Worm (Caenorhabditis elegans): Measurements from ENCODE around the gene Y53C12A.3.

Gene Y53C12A.3

DNA sequence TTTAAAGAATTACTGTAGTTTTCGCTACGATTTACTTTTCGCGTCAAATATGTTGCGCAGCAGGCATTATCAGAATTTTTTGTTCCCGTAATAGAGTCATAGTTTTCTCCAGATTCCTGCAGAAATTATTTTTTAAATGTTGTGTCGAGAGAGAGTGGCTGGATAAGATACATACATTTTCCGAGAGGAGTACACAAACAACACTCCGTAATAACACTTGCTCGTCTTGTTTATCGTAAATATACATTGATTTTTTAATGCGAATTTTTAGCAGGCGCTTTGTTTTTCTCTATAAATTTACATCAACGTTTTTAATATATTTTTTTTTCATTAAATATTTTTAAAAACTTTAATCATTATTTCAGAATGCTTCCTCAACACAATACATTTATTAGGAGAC, 37.1 kb downstream of the Y53C12A.3 start, which contains the start of gene taf-8:
Gene taf-8, plus strand, starts transcription at position 360 of the 400 bp plus-strand sequence.
- TF ChIP-seq Y48G9A.11 (GFP tag; IDR thresholded peaks at IDR 0.05) (peak; percentile 98), tra-1 (GFP tag; IDR thresholded peaks at IDR 0.05) (no peak), D1046.2 (GFP tag; IDR thresholded peaks at IDR 0.05) (no peak), ZK337.2 (GFP tag; IDR thresholded peaks at IDR 0.05) (no peak), dpl-1 (GFP tag; optimal IDR thresholded peaks at IDR 0.05) (peak; percentile 66), unc-62 (GFP tag; optimal IDR thresholded peaks at IDR 0.05 in 1 of 2) (peak in 1 of 2 experiments; percentile 59), unc-62 (tag; optimal IDR thresholded peaks at IDR 0.05) (no peak), dmd-6 (GFP tag; IDR thresholded peaks at IDR 0.05) (no peak), nhr-28 (tag; optimal IDR thresholded peaks at IDR 0.05) (peak; percentile 9), rbr-2 (tag; optimal IDR thresholded peaks at IDR 0.05) (no peak), fkh-10 (GFP tag; optimal IDR thresholded peaks at IDR 0.05) (peak; percentile 26), R02D3.7 (tag; optimal IDR thresholded peaks at IDR 0.05) (peak; percentile 68), lin-13 (GFP tag; optimal IDR thresholded peaks at IDR 0.05) (no peak), nhr-11 (tag; optimal IDR thresholded peaks at IDR 0.05) (peak; percentile 21), daf-16 (GFP tag; optimal IDR thresholded peaks at IDR 0.05) (no peak), daf-16 (tag; optimal IDR thresholded peaks at IDR 0.05) (peak; percentile 42), aha-1 (tag) (peak; percentile 78), mes-2 (tag; optimal IDR thresholded peaks at IDR 0.05; ENCODE audit: poor library complexity, severe bottlenecking) (peak; percentile 60), lsy-2 (tag; optimal IDR thresholded peaks at IDR 0.05) (peak in 1 of 2 experiments; percentile 82), T20F7.1 (GFP tag; optimal IDR thresholded peaks at IDR 0.05) (peak; percentile 97)

DNA sequence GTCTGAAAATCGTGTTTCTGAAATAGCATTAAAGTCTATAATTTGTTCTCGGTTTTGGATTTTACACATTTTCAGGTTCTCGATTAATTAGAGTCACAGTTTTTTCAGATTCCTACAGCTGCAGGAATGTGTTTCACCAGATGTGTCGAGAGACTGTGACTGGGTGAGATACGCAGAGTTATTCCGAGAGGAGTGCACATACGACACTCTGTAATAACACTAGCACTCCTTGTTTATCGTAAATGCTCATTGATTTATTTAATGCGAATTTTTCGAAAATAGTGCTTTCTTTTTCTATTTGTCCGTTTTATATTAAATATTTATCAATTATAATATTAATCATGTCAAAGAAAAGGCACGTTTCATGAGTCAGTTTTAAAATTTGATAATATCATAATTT, 38.7 kb downstream of the Y53C12A.3 start, which contains the start of gene ZK1320.11:
Gene ZK1320.11, plus strand, starts transcription at position 243 of the 400 bp plus-strand sequence.
- no peak for TF ChIP-seq nhr-25 (tag; optimal IDR thresholded peaks at IDR 0.05; ENCODE audit: borderline replicate concordance, insufficient read depth)
- TF ChIP-seq T20F7.1 (GFP tag; optimal IDR thresholded peaks at IDR 0.05) = peak; percentile 46
- TF ChIP-seq ztf-7 (tag; optimal IDR thresholded peaks at IDR 0.05) = no peak
- TF ChIP-seq madf-5 (GFP tag; IDR thresholded peaks at IDR 0.05) = no peak
- no peak for TF ChIP-seq snpc-1.2 (GFP tag; IDR thresholded peaks at IDR 0.05)
- no peak for TF ChIP-seq ceh-20 (GFP tag; IDR thresholded peaks at IDR 0.05)
- TF ChIP-seq daf-16 (GFP tag; optimal IDR thresholded peaks at IDR 0.05) = no peak
- TF ChIP-seq daf-16 (tag; optimal IDR thresholded peaks at IDR 0.05) = peak; percentile 42
- TF ChIP-seq tag-97 (GFP tag; IDR thresholded peaks at IDR 0.05) = no peak
- TF ChIP-seq ama-1 (optimal IDR thresholded peaks at IDR 0.05) = no peak
- TF ChIP-seq gei-8 (GFP tag; optimal IDR thresholded peaks at IDR 0.05) = no peak
- TF ChIP-seq dmd-6 (GFP tag; IDR thresholded peaks at IDR 0.05) = no peak
- no peak for TF ChIP-seq fos-1 (tag; optimal IDR thresholded peaks at IDR 0.05)
- TF ChIP-seq nhr-42 (GFP tag; IDR thresholded peaks at IDR 0.05) = no peak
- TF ChIP-seq nhr-77 (tag; optimal IDR thresholded peaks at IDR 0.05) = no peak
- no peak for TF ChIP-seq F10B5.3 (tag; optimal IDR thresholded peaks at IDR 0.05)

DNA sequence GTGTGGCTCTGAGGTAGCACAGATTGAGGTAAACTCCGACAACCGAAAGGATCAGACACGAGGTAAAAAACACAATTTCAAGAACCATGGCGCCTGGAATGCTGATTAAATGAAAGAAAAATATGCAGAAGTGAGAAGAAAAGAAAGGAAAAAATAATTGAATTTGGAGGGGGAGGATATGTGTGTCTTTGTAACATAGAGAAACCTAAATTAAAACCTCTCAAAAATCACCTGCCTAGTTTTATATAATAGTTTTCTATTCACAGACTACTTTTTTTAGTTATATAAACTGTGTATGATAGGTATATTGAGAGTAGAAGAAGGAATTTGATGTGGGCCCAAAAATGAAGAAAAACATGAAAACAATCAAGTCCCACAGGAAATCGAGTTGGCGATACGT, 40.5 kb downstream of the Y53C12A.3 start, which contains the start of gene ZK1320.5:
Gene ZK1320.5, minus strand, starts transcription at position 101 of the 400 bp plus-strand sequence.
- no peak for TF ChIP-seq nhr-76 (tag; optimal IDR thresholded peaks at IDR 0.05)
- no peak for TF ChIP-seq lin-29 (GFP tag; IDR thresholded peaks at IDR 0.05)
- TF ChIP-seq mxl-3 (GFP tag; optimal IDR thresholded peaks at IDR 0.05) = no peak
- no peak for TF ChIP-seq saeg-2 (GFP tag; IDR thresholded peaks at IDR 0.05)
- no peak for TF ChIP-seq nhr-41 (GFP tag; IDR thresholded peaks at IDR 0.05)
- TF ChIP-seq ceh-32 (tag; optimal IDR thresholded peaks at IDR 0.05; ENCODE audit: poor library complexity) = no peak
- TF ChIP-seq nhr-42 (GFP tag; IDR thresholded peaks at IDR 0.05) = no peak
- TF ChIP-seq daf-16 (GFP tag; optimal IDR thresholded peaks at IDR 0.05) = no peak
- no peak for TF ChIP-seq daf-16 (tag; optimal IDR thresholded peaks at IDR 0.05)
- TF ChIP-seq F49E8.2 (tag; optimal IDR thresholded peaks at IDR 0.05; ENCODE audit: borderline replicate concordance) = no peak
- no peak for TF ChIP-seq spr-1 (tag; optimal IDR thresholded peaks at IDR 0.05)
- no peak for TF ChIP-seq F44E2.7 (GFP tag; IDR thresholded peaks at IDR 0.05)
- no peak for TF ChIP-seq ceh-28 (tag; optimal IDR thresholded peaks at IDR 0.05)
- no peak for TF ChIP-seq Y105C5A.15 (GFP tag; IDR thresholded peaks at IDR 0.05)
- TF ChIP-seq vab-7 (GFP tag; IDR thresholded peaks at IDR 0.05) = no peak
- TF ChIP-seq mep-1 (tag; optimal IDR thresholded peaks at IDR 0.05) = no peak
- no peak for TF ChIP-seq Y75B8A.6 (GFP tag; IDR thresholded peaks at IDR 0.05)
- TF ChIP-seq nhr-48 (tag; optimal IDR thresholded peaks at IDR 0.05) = no peak
- TF ChIP-seq dmd-6 (GFP tag; IDR thresholded peaks at IDR 0.05) = no peak
